Worm (Caenorhabditis elegans) whole organism, late embryonic: ENCODE data around the gene sod-4.

Experiments used
- C08G9.2 ChIP-seq: sonication (generic microtip); optimal IDR thresholded peaks from 2 replicates; lab custom pipeline; 2016; ENCODE audit warnings: mild to moderate bottlenecking, missing genetic modification characterization, moderate library complexity, missing compliant biosample characterization
- F13H6.1 ChIP-seq: sonication (generic microtip); optimal IDR thresholded peaks from 2 replicates; lab custom pipeline; 2016; ENCODE audit warnings: missing genetic modification characterization, missing compliant biosample characterization
- K09A11.1 ChIP-seq: sonication (generic microtip); optimal IDR thresholded peaks from 2 replicates; lab custom pipeline; 2017; ENCODE audit warnings: antibody characterized with exemption, mild to moderate bottlenecking, missing genetic modification characterization, missing compliant biosample characterization; ENCODE audit not compliant: insufficient read depth
- Y22D7AL.16 ChIP-seq: sonication (generic microtip); optimal IDR thresholded peaks from 2 replicates; lab custom pipeline; 2016; ENCODE audit warnings: missing genetic modification characterization, missing compliant biosample characterization
- ama-1 ChIP-seq: fragments of 150-350 bp; optimal IDR thresholded peaks from 2 replicates; lab custom pipeline; 2014
- ceh-18 ChIP-seq: sonication (generic microtip); optimal IDR thresholded peaks from 2 replicates; lab custom pipeline; 2016; ENCODE audit warnings: missing genetic modification characterization, missing compliant biosample characterization
- ceh-2 ChIP-seq: sonication (generic microtip); optimal IDR thresholded peaks from 2 replicates; lab custom pipeline; 2016; ENCODE audit warnings: missing genotype, missing genetic modification characterization, missing compliant biosample characterization
- ceh-24 ChIP-seq: sonication (generic microtip); optimal IDR thresholded peaks from 2 replicates; lab custom pipeline; 2016; ENCODE audit warnings: mild to moderate bottlenecking, missing genetic modification characterization, missing compliant biosample characterization
- ceh-31 ChIP-seq: sonication (generic microtip); optimal IDR thresholded peaks from 2 replicates; lab custom pipeline; 2016; ENCODE audit warnings: missing genetic modification characterization, missing compliant biosample characterization
- ceh-34 ChIP-seq: sonication (generic microtip); optimal IDR thresholded peaks from 2 replicates; lab custom pipeline; 2016; ENCODE audit warnings: mild to moderate bottlenecking, missing genetic modification characterization, missing compliant biosample characterization
- ceh-45 ChIP-seq: fragments of 200-800 bp; sonication (Bioruptor generic); IDR thresholded peaks from 2 replicates; pipeline ENCODE4 v1.3.6; 2022; ENCODE audit warnings: missing genetic modification reagents, missing genetic modification characterization, missing compliant biosample characterization
- ceh-48 ChIP-seq: sonication (generic microtip); optimal IDR thresholded peaks from 2 replicates; lab custom pipeline; 2016; ENCODE audit warnings: missing genetic modification characterization, inconsistent platforms, missing compliant biosample characterization
- ceh-9 ChIP-seq: sonication (generic microtip); optimal IDR thresholded peaks from 2 replicates; lab custom pipeline; 2016; ENCODE audit warnings: mild to moderate bottlenecking, missing genetic modification characterization, inconsistent platforms, missing compliant biosample characterization
- dmd-4 ChIP-seq: sonication (generic microtip); optimal IDR thresholded peaks from 2 replicates; lab custom pipeline; 2016; ENCODE audit warnings: borderline replicate concordance, missing genetic modification characterization, missing compliant biosample characterization
- dve-1 ChIP-seq: sonication (generic microtip); optimal IDR thresholded peaks from 2 replicates; lab custom pipeline; 2017; ENCODE audit warnings: antibody characterized with exemption, mild to moderate bottlenecking, missing genetic modification characterization, missing compliant biosample characterization
- elt-2 ChIP-seq: sonication (generic microtip); optimal IDR thresholded peaks from 2 replicates; lab custom pipeline; 2016; ENCODE audit warnings: missing genetic modification reagents, missing genetic modification characterization, missing compliant biosample characterization
- ets-4 ChIP-seq: sonication (generic microtip); optimal IDR thresholded peaks from 2 replicates; lab custom pipeline; 2016; ENCODE audit warnings: missing genetic modification characterization, missing compliant biosample characterization
- eyg-1 ChIP-seq: sonication (generic microtip); optimal IDR thresholded peaks from 2 replicates; lab custom pipeline; 2016; ENCODE audit warnings: missing genotype, missing genetic modification characterization, missing compliant biosample characterization
- fax-1 ChIP-seq: sonication (generic microtip); optimal IDR thresholded peaks from 2 replicates; lab custom pipeline; 2016; ENCODE audit warnings: missing genotype, missing genetic modification characterization, missing compliant biosample characterization
- hlh-13 ChIP-seq: fragments of 200-800 bp; sonication (Bioruptor generic); optimal IDR thresholded peaks from 2 replicates; lab custom pipeline; 2018; ENCODE audit warnings: mild to moderate bottlenecking, missing genetic modification characterization, missing compliant biosample characterization
- hlh-30 ChIP-seq: sonication (generic microtip); optimal IDR thresholded peaks from 2 replicates; lab custom pipeline; 2017; ENCODE audit warnings: antibody characterized with exemption, missing genetic modification characterization, missing compliant biosample characterization; ENCODE audit not compliant: insufficient read depth
- hlh-8 ChIP-seq: sonication (generic microtip); optimal IDR thresholded peaks from 2 replicates; lab custom pipeline; 2016; ENCODE audit warnings: missing genotype, missing genetic modification characterization, missing compliant biosample characterization
- nfya-1 ChIP-seq: sonication (generic microtip); optimal IDR thresholded peaks from 2 replicates; lab custom pipeline; 2017; ENCODE audit warnings: missing genetic modification characterization, mild to moderate bottlenecking, missing compliant biosample characterization, antibody characterized with exemption, moderate library complexity
- nhr-232 ChIP-seq: sonication (generic microtip); optimal IDR thresholded peaks from 2 replicates; lab custom pipeline; 2016; ENCODE audit warnings: missing genetic modification characterization, missing compliant biosample characterization
- pag-3 ChIP-seq: sonication (generic microtip); optimal IDR thresholded peaks from 2 replicates; lab custom pipeline; 2016; ENCODE audit warnings: missing compliant biosample characterization, missing genetic modification characterization, borderline replicate concordance
- pat-9 ChIP-seq: fragments of 200-800 bp; sonication (Bioruptor generic); optimal IDR thresholded peaks from 2 replicates; lab custom pipeline; 2018; ENCODE audit warnings: mild to moderate bottlenecking, missing genetic modification characterization, moderate library complexity, missing compliant biosample characterization
- pax-1 ChIP-seq: fragments of 150-350 bp; optimal IDR thresholded peaks from 2 replicates; lab custom pipeline; 2014; ENCODE audit warnings: missing biosample characterization, missing genetic modification characterization
- sox-2 ChIP-seq: fragments of 200-800 bp; sonication (Bioruptor generic); IDR thresholded peaks from 2 replicates; pipeline ENCODE4 v1.3.6; 2022; ENCODE audit warnings: missing genetic modification reagents, missing genetic modification characterization, missing compliant biosample characterization
- sox-4 ChIP-seq: sonication (generic microtip); optimal IDR thresholded peaks from 2 replicates; lab custom pipeline; 2017; ENCODE audit warnings: mild to moderate bottlenecking, missing genetic modification characterization, inconsistent platforms, missing compliant biosample characterization
- tbx-2 ChIP-seq: sonication (generic microtip); optimal IDR thresholded peaks from 2 replicates; lab custom pipeline; 2016; ENCODE audit warnings: missing genetic modification characterization, missing compliant biosample characterization
- tbx-7 ChIP-seq: sonication (generic microtip); optimal IDR thresholded peaks from 2 replicates; lab custom pipeline; 2016; ENCODE audit warnings: missing genotype, missing genetic modification characterization, missing compliant biosample characterization
- ttx-3 ChIP-seq: sonication (generic microtip); optimal IDR thresholded peaks from 2 replicates; lab custom pipeline; 2016; ENCODE audit warnings: missing genetic modification reagents, missing genetic modification characterization, missing compliant biosample characterization
- unc-3 ChIP-seq, 2 experiments: fragments of 200-800 bp in 1 of 2; sonication (Bioruptor generic) in 1 of 2; sonication (generic microtip) in 1 of 2; conservative IDR thresholded peaks in 1 of 2; optimal IDR thresholded peaks in 1 of 2; 2 replicates each; pipeline versions ENCODE4 v1.3.6 to Lab custom; 2016 to 2022; ENCODE audit warnings: missing compliant biosample characterization in 2 of 2, missing genetic modification characterization in 2 of 2, missing genetic modification reagents in 1 of 2
- unc-42 ChIP-seq: sonication (generic microtip); optimal IDR thresholded peaks from 2 replicates; lab custom pipeline; 2016; ENCODE audit warnings: missing genotype, missing genetic modification characterization, missing compliant biosample characterization
- unc-55 ChIP-seq: sonication (generic microtip); optimal IDR thresholded peaks from 2 replicates; lab custom pipeline; 2017; ENCODE audit warnings: missing biosample characterization, missing genetic modification reagents, missing genetic modification characterization
- zip-5 ChIP-seq: sonication (generic microtip); optimal IDR thresholded peaks from 2 replicates; lab custom pipeline; 2016; ENCODE audit warnings: missing genetic modification characterization, missing compliant biosample characterization

sod-4 gene

DNA sequence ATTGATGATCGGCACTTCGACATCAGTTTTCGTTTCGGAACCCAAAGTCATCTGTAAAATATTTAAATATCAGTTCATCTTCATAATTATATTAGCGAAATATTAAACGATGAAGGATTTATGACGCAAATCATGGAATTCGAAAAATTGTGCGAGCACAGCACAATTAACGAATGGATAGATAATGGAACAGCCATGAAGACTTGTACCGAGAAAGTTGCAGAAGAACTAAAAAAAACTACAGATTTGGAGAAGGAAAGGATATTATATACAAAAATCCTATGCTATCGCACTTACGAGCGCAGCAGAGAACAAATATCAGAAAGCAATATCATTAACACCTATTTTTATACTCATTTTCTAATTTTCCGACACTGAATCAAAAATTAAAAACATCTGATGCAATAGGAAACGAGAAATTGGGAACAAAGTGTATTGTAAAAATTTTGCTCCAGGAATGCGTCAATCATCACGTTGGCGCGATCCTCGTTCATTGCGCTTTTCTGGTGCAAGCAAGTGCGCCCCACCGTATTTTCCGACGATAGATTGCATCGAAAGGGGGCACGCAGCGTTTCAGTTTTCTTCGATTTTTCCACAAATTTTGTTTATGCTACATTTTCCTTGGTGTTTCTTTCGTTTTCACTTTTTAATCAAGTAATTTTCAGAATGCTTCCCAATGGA is 21.4 kb upstream of the sod-4 start, which contains the start of the genes clu-1 and prp-40:
clu-1 (minus strand) TSS at position 51 of the 681 bp plus-strand sequence.
prp-40 (plus strand) TSS at position 666 of the 681 bp plus-strand sequence.
- TF ChIP-seq nfya-1 (tag; lab: Kevin White, UChicago) (peak; percentile 73), ceh-18 (tag; lab: Kevin White, UChicago) (peak; percentile 67), unc-3 (GFP tag; conservative IDR thresholded peaks at IDR 0.05; lab: Robert Waterston, UW) (no peak), unc-3 (tag; optimal IDR thresholded peaks at IDR 0.05; lab: Kevin White, UChicago) (no peak), ets-4 (tag; lab: Kevin White, UChicago) (no peak), hlh-8 (tag; lab: Kevin White, UChicago) (no peak), ceh-9 (tag; lab: Kevin White, UChicago) (no peak), ama-1 (no peak), unc-42 (peak; percentile 75), sox-2 (no peak), elt-2 (tag; lab: Kevin White, UChicago) (peak; percentile 34), ceh-34 (tag; lab: Kevin White, UChicago) (peak; percentile 5), unc-55 (peak; percentile 56), tbx-2 (peak; percentile 61), nhr-232 (tag; lab: Kevin White, UChicago) (no peak), eyg-1 (no peak), pag-3 (tag; lab: Kevin White, UChicago) (no peak), ceh-45 (GFP tag; lab: Robert Waterston, UW) (no peak), ceh-48 (peak; percentile 35), ceh-31 (peak; percentile 50), hlh-30 (tag; lab: Kevin White, UChicago) (peak; percentile 17)

DNA sequence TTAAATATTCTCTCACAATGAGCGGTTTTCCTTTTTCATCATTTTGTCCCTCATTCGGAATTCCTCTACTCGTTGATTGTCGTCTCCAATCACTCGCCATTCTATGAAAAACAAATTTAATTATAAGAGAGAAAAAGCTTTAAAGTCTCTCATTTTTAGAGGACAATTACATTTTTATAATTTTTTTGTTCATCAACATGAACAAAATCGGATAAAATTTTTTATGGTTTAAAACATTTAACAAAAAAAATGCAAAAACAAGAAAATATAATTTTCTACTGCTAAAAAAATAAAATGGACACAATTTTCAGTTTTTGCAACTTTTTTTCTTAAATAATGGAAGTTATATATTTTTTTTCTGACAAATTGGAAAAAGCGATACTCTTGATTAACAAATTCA is 16.0 kb upstream of the sod-4 start, which contains the start of gene F55H2.7:
F55H2.7 (minus strand) TSS at position 101 of the 400 bp plus-strand sequence.
- TF ChIP-seq tbx-7 (tag; lab: Kevin White, UChicago) (no peak), hlh-13 (GFP tag; lab: Kevin White, UChicago) (no peak), F13H6.1 (tag; lab: Kevin White, UChicago) (no peak), ttx-3 (tag; lab: Kevin White, UChicago) (no peak), hlh-30 (tag; lab: Kevin White, UChicago) (no peak), fax-1 (no peak), tbx-2 (no peak), K09A11.1 (tag; lab: Kevin White, UChicago) (no peak), Y22D7AL.16 (no peak), dve-1 (tag; lab: Kevin White, UChicago) (no peak), elt-2 (tag; lab: Kevin White, UChicago) (no peak), pat-9 (no peak), ceh-2 (tag; lab: Kevin White, UChicago) (no peak), ceh-31 (no peak), dmd-4 (tag; lab: Kevin White, UChicago) (no peak), sox-4 (tag; lab: Kevin White, UChicago) (no peak), ceh-34 (tag; lab: Kevin White, UChicago) (no peak), zip-5 (tag; lab: Kevin White, UChicago) (no peak), ceh-24 (no peak)

DNA sequence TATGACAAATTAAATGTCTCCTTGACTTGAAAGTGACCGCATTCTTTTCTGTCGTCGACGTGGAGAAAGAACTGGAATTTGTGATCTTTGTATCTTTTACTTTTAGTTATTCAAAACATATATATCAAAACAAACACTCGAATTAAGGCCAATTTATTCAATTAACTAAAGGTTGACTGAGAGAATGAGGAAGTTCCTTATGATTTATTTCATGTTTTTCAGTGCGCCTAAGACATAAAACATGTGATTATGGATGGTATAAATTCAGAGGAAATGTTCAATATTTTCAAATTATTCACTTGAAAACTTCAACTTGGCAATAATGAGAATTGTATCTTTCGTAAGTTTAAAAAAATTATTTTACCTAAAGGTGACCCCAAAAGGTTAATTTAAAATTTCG is 13.4 kb upstream of the sod-4 start, which contains the start of gene F55H2.8:
F55H2.8 (plus strand) TSS at position 301 of the 400 bp plus-strand sequence.
- TF ChIP-seq hlh-30 (tag; lab: Kevin White, UChicago) (no peak), C08G9.2 (no peak), ama-1 (no peak), ceh-34 (tag; lab: Kevin White, UChicago) (no peak), pax-1 (tag; lab: Kevin White, UChicago) (no peak)
